Worm (Caenorhabditis elegans) whole organism, young adult: Measurements from ENCODE around the gene taf-7.2.

Source experiments
- B0019.2 ChIP-seq: fragments of 200-800 bp; sonication (Bioruptor generic); conservative IDR thresholded peaks from 2 replicates; pipeline ENCODE4 v1.3.6; 2022; ENCODE audit warnings: missing genetic modification reagents, missing genetic modification characterization, missing compliant biosample characterization
- F22D6.2 ChIP-seq: sonication (generic microtip); optimal IDR thresholded peaks from 2 replicates; lab custom pipeline; 2016; ENCODE audit warnings: mild to moderate bottlenecking, missing genetic modification characterization, missing compliant biosample characterization
- F23B12.7 ChIP-seq: sonication (generic microtip); optimal IDR thresholded peaks from 2 replicates; lab custom pipeline; 2017; ENCODE audit warnings: missing genetic modification characterization, mild to moderate bottlenecking, missing compliant biosample characterization, antibody characterized with exemption, moderate library complexity; ENCODE audit not compliant: insufficient read depth
- F33H1.4 ChIP-seq: fragments of 200-800 bp; sonication (Bioruptor generic); IDR thresholded peaks from 2 replicates; pipeline ENCODE4 v1.3.6; 2022; ENCODE audit warnings: missing genetic modification reagents, missing genetic modification characterization, missing compliant biosample characterization
- F39B2.1 ChIP-seq: fragments of 200-800 bp; sonication (Bioruptor generic); IDR thresholded peaks from 2 replicates; pipeline ENCODE4 v1.3.6; 2022; ENCODE audit warnings: missing genetic modification reagents, missing genetic modification characterization, missing compliant biosample characterization
- F55B11.4 ChIP-seq: sonication (generic microtip); optimal IDR thresholded peaks from 2 replicates; lab custom pipeline; 2016; ENCODE audit warnings: missing compliant biosample characterization, missing genetic modification characterization, borderline replicate concordance; ENCODE audit not compliant: insufficient read depth
- K11D2.4 ChIP-seq: fragments of 200-800 bp; sonication (Bioruptor generic); IDR thresholded peaks from 2 replicates; pipeline ENCODE4 v1.3.6; 2022; ENCODE audit warnings: missing genetic modification reagents, missing genetic modification characterization, missing compliant biosample characterization
- Y56A3A.18 ChIP-seq: fragments of 200-800 bp; sonication (Bioruptor generic); IDR thresholded peaks from 2 replicates; pipeline ENCODE4 v1.3.6; 2022; ENCODE audit warnings: missing genetic modification reagents, missing genetic modification characterization, missing compliant biosample characterization
- Y79H2A.3 ChIP-seq: fragments of 200-800 bp; sonication (Bioruptor generic); conservative IDR thresholded peaks from 2 replicates; pipeline ENCODE4 v1.3.6; 2022; ENCODE audit warnings: missing genetic modification reagents, missing genetic modification characterization, missing compliant biosample characterization
- Y95B8A.8 ChIP-seq: fragments of 200-800 bp; sonication (Bioruptor generic); IDR thresholded peaks from 2 replicates; pipeline ENCODE4 v1.3.6; 2022; ENCODE audit warnings: missing genetic modification reagents, missing genetic modification characterization, missing compliant biosample characterization
- ZK185.1 ChIP-seq: sonication (generic microtip); optimal IDR thresholded peaks from 2 replicates; lab custom pipeline; 2016; ENCODE audit warnings: mild to moderate bottlenecking, missing genetic modification characterization, missing compliant biosample characterization; ENCODE audit not compliant: poor library complexity, severe bottlenecking
- akir-1 ChIP-seq: fragments of 200-800 bp; sonication (Bioruptor generic); optimal IDR thresholded peaks from 2 replicates; lab custom pipeline; 2018; ENCODE audit warnings: mild to moderate bottlenecking, missing genetic modification characterization, moderate library complexity, missing compliant biosample characterization
- aptf-2 ChIP-seq: fragments of 200-800 bp; sonication (Bioruptor generic); conservative IDR thresholded peaks from 2 replicates; pipeline ENCODE4 v1.3.6; 2022; ENCODE audit warnings: missing genetic modification reagents, missing genetic modification characterization, missing compliant biosample characterization
- athp-1 ChIP-seq: sonication (generic microtip); optimal IDR thresholded peaks from 2 replicates; lab custom pipeline; 2017; ENCODE audit warnings: mild to moderate bottlenecking, missing genetic modification characterization, missing compliant biosample characterization
- attf-3 ChIP-seq: fragments of 200-800 bp; sonication (Bioruptor generic); conservative IDR thresholded peaks from 2 replicates; pipeline ENCODE4 v1.3.6; 2022; ENCODE audit warnings: missing genetic modification reagents, missing genetic modification characterization, missing compliant biosample characterization
- ceh-27 ChIP-seq: fragments of 200-800 bp; sonication (Bioruptor generic); optimal IDR thresholded peaks from 2 replicates; lab custom pipeline; 2018; ENCODE audit warnings: mild to moderate bottlenecking, missing genetic modification characterization, moderate library complexity, missing compliant biosample characterization
- chd-7 ChIP-seq: sonication (generic microtip); optimal IDR thresholded peaks from 2 replicates; lab custom pipeline; 2016; ENCODE audit warnings: mild to moderate bottlenecking, missing genetic modification characterization, moderate library complexity, missing compliant biosample characterization
- dox-1 ChIP-seq: fragments of 200-800 bp; sonication (Bioruptor generic); IDR thresholded peaks from 2 replicates; pipeline ENCODE4 v1.3.6; 2022; ENCODE audit warnings: missing genetic modification reagents, missing genetic modification characterization, missing compliant biosample characterization
- dpff-1 ChIP-seq: sonication (generic microtip); optimal IDR thresholded peaks from 2 replicates; lab custom pipeline; 2017; ENCODE audit warnings: mild to moderate bottlenecking, missing genetic modification characterization, missing compliant biosample characterization
- dpl-1 ChIP-seq: fragments of 150-350 bp; optimal IDR thresholded peaks from 2 replicates; lab custom pipeline; 2014; ENCODE audit warnings: missing biosample characterization, missing genetic modification reagents, missing genetic modification characterization
- him-1 ChIP-seq: sonication (generic microtip); optimal IDR thresholded peaks from 2 replicates; lab custom pipeline; 2016; ENCODE audit warnings: missing genotype, missing genetic modification reagents, missing genetic modification characterization, missing compliant biosample characterization
- hlh-12 ChIP-seq: sonication (generic microtip); optimal IDR thresholded peaks from 2 replicates; lab custom pipeline; 2016; ENCODE audit warnings: missing genetic modification characterization, missing compliant biosample characterization
- hmg-1.2 ChIP-seq: fragments of 200-800 bp; sonication (Bioruptor generic); IDR thresholded peaks from 2 replicates; pipeline ENCODE4 v1.3.6; 2022; ENCODE audit warnings: missing genetic modification reagents, missing genetic modification characterization, missing compliant biosample characterization
- lin-26 ChIP-seq: fragments of 200-800 bp; sonication (Bioruptor generic); IDR thresholded peaks from 2 replicates; pipeline ENCODE4 v1.3.6; 2022; ENCODE audit warnings: missing genetic modification reagents, missing genetic modification characterization, missing compliant biosample characterization
- lsy-27 ChIP-seq: sonication (generic microtip); optimal IDR thresholded peaks from 2 replicates; lab custom pipeline; 2017; ENCODE audit warnings: missing genetic modification characterization, mild to moderate bottlenecking, missing compliant biosample characterization, antibody characterized with exemption, missing genotype, borderline replicate concordance; ENCODE audit not compliant: insufficient read depth
- madf-8 ChIP-seq: fragments of 200-800 bp; sonication (Bioruptor generic); conservative IDR thresholded peaks from 2 replicates; pipeline ENCODE4 v1.3.6; 2022; ENCODE audit warnings: missing genetic modification reagents, missing genetic modification characterization, missing compliant biosample characterization
- mes-4 ChIP-seq: sonication (generic microtip); optimal IDR thresholded peaks from 2 replicates; lab custom pipeline; 2016; ENCODE audit warnings: missing genotype, missing genetic modification characterization, missing compliant biosample characterization
- nfyb-1 ChIP-seq: fragments of 200-800 bp; sonication (Bioruptor generic); IDR thresholded peaks from 2 replicates; pipeline ENCODE4 v1.3.6; 2022; ENCODE audit warnings: missing genetic modification reagents, missing genetic modification characterization, missing compliant biosample characterization
- nhr-90 ChIP-seq: sonication (generic microtip); optimal IDR thresholded peaks from 2 replicates; lab custom pipeline; 2016; ENCODE audit warnings: missing genotype, mild to moderate bottlenecking, missing genetic modification characterization, missing compliant biosample characterization
- rcor-1 ChIP-seq: fragments of 200-800 bp; sonication (Bioruptor generic); IDR thresholded peaks from 2 replicates; pipeline ENCODE4 v1.3.6; 2022; ENCODE audit warnings: missing genetic modification reagents, missing genetic modification characterization, missing compliant biosample characterization
- sea-2 ChIP-seq: fragments of 200-800 bp; sonication (Bioruptor generic); IDR thresholded peaks from 2 replicates; pipeline ENCODE4 v1.3.6; 2022; ENCODE audit warnings: missing genetic modification characterization, missing compliant biosample characterization
- snpc-1.1 ChIP-seq: sonication (generic microtip); optimal IDR thresholded peaks from 2 replicates; lab custom pipeline; 2017; ENCODE audit warnings: missing genetic modification characterization, mild to moderate bottlenecking, missing compliant biosample characterization, antibody characterized with exemption, moderate library complexity, missing genotype, missing genetic modification reagents; ENCODE audit not compliant: insufficient read depth
- snpc-1.3 ChIP-seq: sonication (generic microtip); optimal IDR thresholded peaks from 2 replicates; lab custom pipeline; 2017; ENCODE audit warnings: missing genetic modification characterization, mild to moderate bottlenecking, missing compliant biosample characterization, antibody characterized with exemption, moderate library complexity, missing genotype, missing genetic modification reagents; ENCODE audit not compliant: insufficient read depth
- unc-130 ChIP-seq: sonication (generic microtip); optimal IDR thresholded peaks from 2 replicates; lab custom pipeline; 2016; ENCODE audit warnings: missing genetic modification reagents, missing genetic modification characterization, missing compliant biosample characterization
- zfh-2 ChIP-seq: fragments of 200-800 bp; sonication (Bioruptor generic); conservative IDR thresholded peaks from 2 replicates; pipeline ENCODE4 v1.3.6; 2022; ENCODE audit warnings: missing genetic modification reagents, missing genetic modification characterization, missing compliant biosample characterization
- ztf-18 ChIP-seq: sonication (generic microtip); optimal IDR thresholded peaks from 2 replicates; lab custom pipeline; 2016; ENCODE audit warnings: missing genotype, mild to moderate bottlenecking, missing genetic modification characterization, missing compliant biosample characterization

The taf-7.2 gene

ce11 chrIII:12685372-12686298, 12.4 kb upstream of the taf-7.2 start (continued):
- TF ChIP-seq snpc-1.1 (tag; lab: Kevin White, UChicago) (peak; percentile 22), hlh-12 (tag; lab: Kevin White, UChicago) (no peak), snpc-1.3 (tag; lab: Kevin White, UChicago) (no peak), lsy-27 (tag; lab: Kevin White, UChicago) (no peak), F22D6.2 (tag; lab: Kevin White, UChicago) (no peak), mes-4 (tag; lab: Kevin White, UChicago) (no peak), chd-7 (tag; lab: Kevin White, UChicago) (no peak), sea-2 (GFP tag; lab: Robert Waterston, UW) (no peak), F55B11.4 (no peak), ceh-27 (no peak), attf-3 (GFP tag; lab: Robert Waterston, UW) (no peak), him-1 (tag; lab: Kevin White, UChicago) (peak; percentile 15), nhr-90 (no peak), madf-8 (GFP tag; lab: Robert Waterston, UW) (no peak)

DNA sequence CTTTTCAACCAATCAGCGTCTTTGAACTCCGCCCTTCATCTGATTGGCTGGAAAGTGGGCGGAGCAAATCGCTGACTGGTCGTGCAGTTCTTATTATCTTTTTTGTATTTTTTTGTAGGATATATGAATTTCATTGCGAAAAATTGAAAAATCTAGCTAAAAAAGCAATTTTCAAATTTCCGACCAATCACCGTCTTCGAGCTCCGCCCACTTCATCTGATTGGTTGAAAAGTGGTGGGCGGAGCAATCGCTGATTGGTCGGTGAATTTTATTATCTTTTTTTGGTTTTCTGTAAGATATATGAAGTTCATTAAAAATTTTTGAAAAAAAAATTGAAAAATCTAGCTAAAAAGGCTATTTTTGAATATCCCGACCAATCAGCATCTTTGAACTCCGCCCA, 7.0 kb upstream of the taf-7.2 start:
- TF ChIP-seq Y79H2A.3 (no peak), nhr-90 (no peak), madf-8 (GFP tag; lab: Robert Waterston, UW) (no peak), ztf-18 (tag; lab: Kevin White, UChicago) (no peak), Y95B8A.8 (GFP tag; lab: Robert Waterston, UW) (no peak), dpl-1 (GFP tag; lab: Kevin White, UChicago) (no peak), unc-130 (no peak), lin-26 (GFP tag; lab: Robert Waterston, UW) (no peak), F23B12.7 (tag; lab: Kevin White, UChicago) (no peak)

DNA sequence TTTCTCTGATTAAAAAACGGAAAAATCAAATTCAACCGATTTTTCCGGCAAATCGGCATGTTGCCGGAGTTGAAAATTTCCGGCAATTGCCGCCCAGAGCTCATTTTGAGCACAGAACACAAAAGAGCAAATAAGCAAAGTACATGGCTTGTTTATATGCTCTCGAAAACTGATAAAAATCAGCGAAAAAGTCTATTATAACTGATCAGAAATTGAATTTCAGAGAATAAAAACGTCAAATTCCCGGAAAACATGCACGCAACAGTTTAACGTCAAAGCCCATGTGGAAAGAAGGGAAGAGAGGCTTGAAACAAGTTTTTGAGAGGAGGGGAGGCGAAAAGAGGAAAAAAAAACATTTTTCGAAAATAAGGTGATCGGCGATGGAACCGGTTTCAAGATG, 4.4 kb downstream of the taf-7.2 start:
- TF ChIP-seq F39B2.1 (GFP tag; lab: Robert Waterston, UW) (no peak), B0019.2 (GFP tag; lab: Robert Waterston, UW) (no peak), nfyb-1 (GFP tag; lab: Robert Waterston, UW) (no peak), aptf-2 (GFP tag; lab: Robert Waterston, UW) (no peak), F33H1.4 (GFP tag; lab: Robert Waterston, UW) (no peak), zfh-2 (GFP tag; lab: Robert Waterston, UW) (no peak), akir-1 (GFP tag; lab: Kevin White, UChicago) (no peak), dpff-1 (tag; lab: Kevin White, UChicago) (no peak), athp-1 (tag; lab: Kevin White, UChicago) (no peak), rcor-1 (GFP tag; lab: Robert Waterston, UW) (no peak), Y56A3A.18 (no peak), hmg-1.2 (no peak), dox-1 (GFP tag; lab: Robert Waterston, UW) (no peak), K11D2.4 (no peak), unc-130 (no peak), ZK185.1 (tag; lab: Kevin White, UChicago) (no peak)
